Fruit fly (Drosophila melanogaster): ENCODE results near the gene CG10588.
A peak's percentile ranks its signal among the peaks of the same experiment; 100 is the strongest.

CG10588 gene

DNA sequence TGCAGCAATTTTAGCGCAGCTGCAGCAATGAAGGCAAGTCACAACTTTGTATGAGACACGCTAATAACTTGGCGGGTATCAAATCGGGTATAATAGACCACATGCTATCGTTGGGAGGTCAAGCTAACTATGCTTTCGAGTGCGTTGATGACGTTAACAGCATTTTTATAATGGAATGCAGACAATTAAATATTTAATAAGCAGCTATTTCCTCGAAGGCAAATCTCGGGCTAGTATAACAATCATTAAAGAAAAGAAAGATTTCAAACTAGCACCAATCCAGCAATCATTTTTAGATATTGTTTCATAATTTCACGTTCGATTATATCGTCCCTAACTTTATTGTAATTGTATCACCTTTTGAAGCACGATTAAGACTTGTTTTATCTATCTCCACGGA lies 23.8 kb downstream of the CG10588 start:
- no peak for TF ChIP-seq CG8159 (tag; optimal IDR thresholded peaks at IDR 0.05)
- no peak for TF ChIP-seq gl (tag; optimal IDR thresholded peaks at IDR 0.05)
- peak; percentile 17 for TF ChIP-seq CG14655 (GFP tag; optimal IDR thresholded peaks at IDR 0.05)
- no peak for TF ChIP-seq CG13204 (GFP tag; optimal IDR thresholded peaks at IDR 0.05)
- TF ChIP-seq CG34367 (tag; optimal IDR thresholded peaks at IDR 0.05): no peak
- TF ChIP-seq CG8301 (tag; optimal IDR thresholded peaks at IDR 0.05): peak; percentile 11
- TF ChIP-seq CG15710 (tag; optimal IDR thresholded peaks at IDR 0.05): no peak
- no peak for TF ChIP-seq Pif1A (GFP tag; optimal IDR thresholded peaks at IDR 0.05)
- TF ChIP-seq CG10348 (GFP tag; IDR thresholded peaks at IDR 0.05): no peak
- TF ChIP-seq rn (GFP tag; IDR thresholded peaks at IDR 0.05): no peak
- no peak for TF ChIP-seq fd96Ca (GFP tag; IDR thresholded peaks at IDR 0.05)

DNA sequence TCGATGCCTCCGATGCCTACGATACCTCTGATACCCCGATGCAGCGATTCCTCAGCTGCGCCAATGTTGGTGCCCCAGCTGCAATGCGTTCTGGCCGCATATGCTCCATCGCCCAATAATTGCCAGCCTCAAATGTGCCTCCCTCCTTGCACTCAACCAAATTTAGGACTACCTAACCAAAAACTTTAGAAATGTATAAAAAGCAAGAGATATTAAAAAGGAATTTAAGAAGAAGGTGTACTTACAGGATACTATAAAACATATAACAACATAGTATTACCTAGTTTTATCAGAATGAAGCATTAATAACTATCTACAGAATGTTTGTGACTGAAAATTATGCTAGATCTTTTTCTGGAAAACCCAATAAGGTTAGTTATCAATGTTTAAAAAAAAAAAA lies 25.0 kb downstream of the CG10588 start:
- no peak for TF ChIP-seq EcR (GFP tag; optimal IDR thresholded peaks at IDR 0.05)
- no peak for TF ChIP-seq CG10348 (GFP tag; IDR thresholded peaks at IDR 0.05)
- TF ChIP-seq CG13204 (GFP tag; optimal IDR thresholded peaks at IDR 0.05): no peak
- TF ChIP-seq CG4496 (GFP tag; IDR thresholded peaks at IDR 0.05): no peak
- no peak for TF ChIP-seq Ets98B (GFP tag; IDR thresholded peaks at IDR 0.05)
- TF ChIP-seq CG32121 (GFP tag; IDR thresholded peaks at IDR 0.05): no peak
- TF ChIP-seq D1 (tag; optimal IDR thresholded peaks at IDR 0.05): no peak
- 0 out of 2 replicates have a peak, but pooled peaks have one; percentile 17 for TF ChIP-seq rn (GFP tag; IDR thresholded peaks at IDR 0.05)
- peak; percentile 2 for TF ChIP-seq Pif1A (GFP tag; optimal IDR thresholded peaks at IDR 0.05)
- TF ChIP-seq CG15710 (tag; optimal IDR thresholded peaks at IDR 0.05): peak; percentile 8
- TF ChIP-seq CG9948 (tag; optimal IDR thresholded peaks at IDR 0.05): peak; percentile 30
- peak; percentile 26 for TF ChIP-seq CG17806 (tag; optimal IDR thresholded peaks at IDR 0.05)
- TF ChIP-seq fd96Ca (GFP tag; IDR thresholded peaks at IDR 0.05): no peak
- no peak for TF ChIP-seq CG34367 (tag; optimal IDR thresholded peaks at IDR 0.05)
- TF ChIP-seq gl (tag; optimal IDR thresholded peaks at IDR 0.05): no peak
- peak; percentile 26 for TF ChIP-seq CG8159 (tag; optimal IDR thresholded peaks at IDR 0.05)
- peak; percentile 55 for TF ChIP-seq CG14655 (GFP tag; optimal IDR thresholded peaks at IDR 0.05)
- peak; percentile 18 for TF ChIP-seq Pif1B (GFP tag; optimal IDR thresholded peaks at IDR 0.05)
- no peak for TF ChIP-seq CG12605 (GFP tag; IDR thresholded peaks at IDR 0.05)
- no peak for TF ChIP-seq Snoo (tag; optimal IDR thresholded peaks at IDR 0.05)
- TF ChIP-seq CG8301 (tag; optimal IDR thresholded peaks at IDR 0.05): peak; percentile 42

- TF ChIP-seq fd96Ca (GFP tag; IDR thresholded peaks at IDR 0.05) (no peak), Pif1A (GFP tag; optimal IDR thresholded peaks at IDR 0.05) (no peak), CG8159 (tag; optimal IDR thresholded peaks at IDR 0.05) (no peak), CG14655 (GFP tag; optimal IDR thresholded peaks at IDR 0.05) (peak; percentile 55), CG4496 (GFP tag; IDR thresholded peaks at IDR 0.05) (no peak), CG8301 (tag; optimal IDR thresholded peaks at IDR 0.05) (peak; percentile 24), CG17806 (tag; optimal IDR thresholded peaks at IDR 0.05) (no peak), CG12605 (GFP tag; IDR thresholded peaks at IDR 0.05) (no peak), rn (GFP tag; IDR thresholded peaks at IDR 0.05) (no peak)
Measured at dm6 chr3L:20982544-20982943, 25.8 kb downstream of the CG10588 start.

dm6 chr3L:20983309-20983708 lies 26.6 kb downstream of the CG10588 start:
- TF ChIP-seq CG13204 (GFP tag; optimal IDR thresholded peaks at IDR 0.05) (no peak), CG34367 (tag; optimal IDR thresholded peaks at IDR 0.05) (no peak), Pif1B (GFP tag; optimal IDR thresholded peaks at IDR 0.05) (peak; percentile 37), CG14655 (GFP tag; optimal IDR thresholded peaks at IDR 0.05) (peak; percentile 76), CG8301 (tag; optimal IDR thresholded peaks at IDR 0.05) (peak; percentile 68), fd96Ca (GFP tag; IDR thresholded peaks at IDR 0.05) (no peak), CG15710 (tag; optimal IDR thresholded peaks at IDR 0.05) (peak; percentile 9), CG9948 (tag; optimal IDR thresholded peaks at IDR 0.05) (peak; percentile 53), CG8159 (tag; optimal IDR thresholded peaks at IDR 0.05) (peak; percentile 38), CG4496 (GFP tag; IDR thresholded peaks at IDR 0.05) (peak; percentile 42; the same call in 1 of the 3 replicates), CG17806 (tag; optimal IDR thresholded peaks at IDR 0.05) (peak; percentile 39), Pif1A (GFP tag; optimal IDR thresholded peaks at IDR 0.05) (peak; percentile 41)

DNA sequence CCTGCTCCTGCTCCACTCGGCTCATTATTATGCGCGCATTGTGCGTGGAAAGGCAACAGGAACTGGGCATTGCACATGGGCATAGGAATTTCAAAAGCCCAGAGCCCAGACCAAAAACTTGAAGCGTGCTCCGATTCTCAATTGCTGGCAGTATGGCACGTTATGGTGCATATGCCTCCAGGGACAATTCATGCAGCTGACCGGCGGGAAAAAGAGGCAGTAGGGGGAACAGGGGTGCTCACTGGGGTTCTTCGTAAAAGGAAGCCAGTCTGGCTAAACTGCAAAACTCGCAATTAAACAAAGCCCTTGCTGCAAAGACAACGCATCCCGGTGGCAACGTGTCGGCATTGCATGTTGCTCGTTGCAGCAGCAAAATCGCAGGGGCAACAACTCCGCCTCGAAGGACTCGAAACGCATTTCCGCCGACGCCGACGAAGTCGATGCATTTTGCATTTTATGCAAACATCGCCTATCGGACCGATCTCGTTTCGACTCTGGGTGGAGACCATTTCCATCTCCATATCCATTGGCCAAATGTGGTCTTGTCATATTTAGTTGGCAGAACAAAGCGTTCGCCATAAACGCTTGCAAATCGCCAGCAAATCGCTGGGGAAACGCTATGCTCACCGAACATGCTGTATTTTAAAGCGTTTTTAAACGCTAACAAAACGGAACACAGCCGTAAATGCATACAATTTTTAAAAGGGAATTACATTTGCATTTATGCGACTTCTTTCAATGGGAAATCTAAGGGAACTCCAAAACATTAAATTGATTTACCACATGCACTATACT lies 27.9 kb downstream of the CG10588 start:
- no peak for TF ChIP-seq CG8159 (tag; optimal IDR thresholded peaks at IDR 0.05)
- TF ChIP-seq CG13204 (GFP tag; optimal IDR thresholded peaks at IDR 0.05): peak; percentile 38
- TF ChIP-seq EcR (GFP tag; optimal IDR thresholded peaks at IDR 0.05): peak; percentile 34
- TF ChIP-seq CG12605 (GFP tag; IDR thresholded peaks at IDR 0.05): no peak

DNA sequence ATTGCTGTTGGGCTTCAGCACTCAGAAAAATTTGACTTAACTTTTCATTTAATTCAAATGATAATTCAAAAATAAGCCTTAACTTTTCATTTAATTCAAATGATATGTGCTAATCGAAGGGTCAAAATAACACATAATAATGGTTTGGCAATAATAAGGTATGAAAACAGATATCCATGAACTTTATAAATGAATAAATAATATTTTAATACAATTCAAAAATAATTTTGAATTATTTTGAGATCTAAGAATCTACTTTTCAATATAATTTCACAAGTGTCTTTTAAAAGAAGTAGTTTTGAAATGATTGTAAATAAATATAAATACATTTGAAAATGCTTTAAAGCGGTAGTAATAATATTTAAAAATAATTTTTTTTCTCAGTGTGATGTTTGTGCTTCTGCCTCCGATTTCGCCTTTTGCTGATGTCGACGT lies 30.2 kb downstream of the CG10588 start:
- no peak; the same call in 1 of the 2 replicates for TF ChIP-seq rn (GFP tag; IDR thresholded peaks at IDR 0.05)
- TF ChIP-seq CG10348 (GFP tag; IDR thresholded peaks at IDR 0.05): no peak
- TF ChIP-seq CG8301 (tag; optimal IDR thresholded peaks at IDR 0.05): peak; percentile 81
- no peak for TF ChIP-seq Ets98B (GFP tag; IDR thresholded peaks at IDR 0.05)
- TF ChIP-seq CG32121 (GFP tag; IDR thresholded peaks at IDR 0.05): 0 out of 2 replicates have a peak, but pooled peaks have one; percentile 16
- TF ChIP-seq CG4496 (GFP tag; IDR thresholded peaks at IDR 0.05): peak; percentile 47; the same call in 1 of the 3 replicates
- peak; percentile 91 for TF ChIP-seq CG8159 (tag; optimal IDR thresholded peaks at IDR 0.05)
- TF ChIP-seq Pif1B (GFP tag; optimal IDR thresholded peaks at IDR 0.05): no peak
- TF ChIP-seq D1 (tag; optimal IDR thresholded peaks at IDR 0.05): peak; percentile 87
- no peak for TF ChIP-seq fd96Ca (GFP tag; IDR thresholded peaks at IDR 0.05)
- peak; percentile 22 for TF ChIP-seq Pif1A (GFP tag; optimal IDR thresholded peaks at IDR 0.05)
- no peak for TF ChIP-seq EcR (GFP tag; optimal IDR thresholded peaks at IDR 0.05)
- peak; percentile 88 for TF ChIP-seq CG14655 (GFP tag; optimal IDR thresholded peaks at IDR 0.05)
- TF ChIP-seq gl (tag; optimal IDR thresholded peaks at IDR 0.05): no peak
- TF ChIP-seq CG15710 (tag; optimal IDR thresholded peaks at IDR 0.05): peak; percentile 85
- peak; percentile 80 for TF ChIP-seq CG34367 (tag; optimal IDR thresholded peaks at IDR 0.05)
- no peak for TF ChIP-seq CG13204 (GFP tag; optimal IDR thresholded peaks at IDR 0.05)
- TF ChIP-seq CG9948 (tag; optimal IDR thresholded peaks at IDR 0.05): peak; percentile 90
- TF ChIP-seq CG17806 (tag; optimal IDR thresholded peaks at IDR 0.05): peak; percentile 83
- TF ChIP-seq Snoo (tag; optimal IDR thresholded peaks at IDR 0.05): peak; percentile 59
- TF ChIP-seq CG12605 (GFP tag; IDR thresholded peaks at IDR 0.05): peak; percentile 24; the same call in 1 of the 2 replicates

Data from whole organism, pupa.